Worm (Caenorhabditis elegans): ENCODE data around the gene F54D5.17.
"Not testable (repeated sequence)": the region's sequence is repeated elsewhere in the genome, so short reads cannot be mapped to it uniquely, and the experiment has no call there.

Gene F54D5.17

ce11 chrII:11544714-11545113 is 11.7 kb upstream of the F54D5.17 start, which contains the start of gene F54D5.9:
F54D5.9 (minus strand) TSS chrII:11544828.
- TF ChIP-seq unc-62 (GFP tag; optimal IDR thresholded peaks at IDR 0.05), result no peak

ce11 chrII:11545299-11545951 is 11.0 kb upstream of the F54D5.17 start, which contains the start of gene dnj-13:
dnj-13 (plus strand) TSS chrII:11545701.
- no peak for TF ChIP-seq unc-62 (GFP tag; optimal IDR thresholded peaks at IDR 0.05)

- no peak for TF ChIP-seq unc-62 (GFP tag; optimal IDR thresholded peaks at IDR 0.05)
Observed at ce11 chrII:11545952-11546325, 10.5 kb upstream of the F54D5.17 start.

ce11 chrII:11547254-11547687 is 9.2 kb upstream of the F54D5.17 start, which contains the start of gene F54D5.7:
F54D5.7 (plus strand) TSS chrII:11547517.
- TF ChIP-seq unc-62 (GFP tag; optimal IDR thresholded peaks at IDR 0.05), result no peak

- TF ChIP-seq unc-62 (GFP tag; optimal IDR thresholded peaks at IDR 0.05), result not testable (repeated sequence)
Observed at ce11 chrII:11551981-11552380, 4.5 kb upstream of the F54D5.17 start, which contains the start of gene dhgd-1. dhgd-1 (minus strand) TSS chrII:11552081.

ce11 chrII:11555634-11556033 is 804 bp upstream of the F54D5.17 start, which contains the start of gene F54D5.24:
F54D5.24 (plus strand) TSS chrII:11555949.
- TF ChIP-seq unc-62 (GFP tag; optimal IDR thresholded peaks at IDR 0.05), result no peak

ce11 chrII:11564127-11564526 is 7.7 kb downstream of the F54D5.17 start, which contains the start of gene F54D5.15:
F54D5.15 (minus strand) TSS chrII:11564227.
- TF ChIP-seq unc-62 (GFP tag; optimal IDR thresholded peaks at IDR 0.05), result no peak

ce11 chrII:11566970-11567711 is 10.7 kb downstream of the F54D5.17 start, which contains the start of gene F54D5.5:
F54D5.5 (minus strand) TSS chrII:11567020.
- TF ChIP-seq unc-62 (GFP tag; optimal IDR thresholded peaks at IDR 0.05), result no peak

ce11 chrII:11568670-11569069 is 12.2 kb downstream of the F54D5.17 start:
- TF ChIP-seq unc-62 (GFP tag; optimal IDR thresholded peaks at IDR 0.05), result no peak

- no peak for TF ChIP-seq unc-62 (GFP tag; optimal IDR thresholded peaks at IDR 0.05)
Observed at ce11 chrII:11569213-11569868, 12.9 kb downstream of the F54D5.17 start, which contains the start of the genes F54D5.23 and F54D5.4. F54D5.23 (minus strand) TSS chrII:11569287. F54D5.4 (plus strand) TSS chrII:11569818.

ce11 chrII:11571260-11571854 is 14.9 kb downstream of the F54D5.17 start, which contains the start of gene F54D5.3:
F54D5.3 (plus strand) TSS chrII:11571805.
- no peak for TF ChIP-seq unc-62 (GFP tag; optimal IDR thresholded peaks at IDR 0.05)

ce11 chrII:11572944-11573343 is 16.5 kb downstream of the F54D5.17 start, which contains the start of gene F54D5.2:
F54D5.2 (plus strand) TSS chrII:11573180.
- no peak for TF ChIP-seq unc-62 (GFP tag; optimal IDR thresholded peaks at IDR 0.05)

- TF ChIP-seq unc-62 (GFP tag; optimal IDR thresholded peaks at IDR 0.05), result no peak
Observed at ce11 chrII:11577397-11577796, 21.0 kb downstream of the F54D5.17 start, which contains the start of gene pcs-1. pcs-1 (minus strand) TSS chrII:11577740.

- TF ChIP-seq unc-62 (GFP tag; optimal IDR thresholded peaks at IDR 0.05), result no peak
Observed at ce11 chrII:11577861-11578260, 21.4 kb downstream of the F54D5.17 start.

ce11 chrII:11578327-11578726 is 21.9 kb downstream of the F54D5.17 start, which contains the start of gene smc-6:
smc-6 (plus strand) TSS chrII:11578716.
- TF ChIP-seq unc-62 (GFP tag; optimal IDR thresholded peaks at IDR 0.05), result no peak

Data from whole organism, dauer.